Fruit fly (Drosophila melanogaster) ovary, adult (tissue): Measurements from ENCODE around the gene dnd.

Source experiments
- CG17801 ChIP-seq: fragments of 200-800 bp; optimal IDR thresholded peaks from 2 replicates; lab custom pipeline; 2019; ENCODE audit warnings: missing biosample characterization, mild to moderate bottlenecking, missing genetic modification characterization, moderate library complexity; ENCODE audit not compliant: partially characterized antibody

dnd gene

DNA sequence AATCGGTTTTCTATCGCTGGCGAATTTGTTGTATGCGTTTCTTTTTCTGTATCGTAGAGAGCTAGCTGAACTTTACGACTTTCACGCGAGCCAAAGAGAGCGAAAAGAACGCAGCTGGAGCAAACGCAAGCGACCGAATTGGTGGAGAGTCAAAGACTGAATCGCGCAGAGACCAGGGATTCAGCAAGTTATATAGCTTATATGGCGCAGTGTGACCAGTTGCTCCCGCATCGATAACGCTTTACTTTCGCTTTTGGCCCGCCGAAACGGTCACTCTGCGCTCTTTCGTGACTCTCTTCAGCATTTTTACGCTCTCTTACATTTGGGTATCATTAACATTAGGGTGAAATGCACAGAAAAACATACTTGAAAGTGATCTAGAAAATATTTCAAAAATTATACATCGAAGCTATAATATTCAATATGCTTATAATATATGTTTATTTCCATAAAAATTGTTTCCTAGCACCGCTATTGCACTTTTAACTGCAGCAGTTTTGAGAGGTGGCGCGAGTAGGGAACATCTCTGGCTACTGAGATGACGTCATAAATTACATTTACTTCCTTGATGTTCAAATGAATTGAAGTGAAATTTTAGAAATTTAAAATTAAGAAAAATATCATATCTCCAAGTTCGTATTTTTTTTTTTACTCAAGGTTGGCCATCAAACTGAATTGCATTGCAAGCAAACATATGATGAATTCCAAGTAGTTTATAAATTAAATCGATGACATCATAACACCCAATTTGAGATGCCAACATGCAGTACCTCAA, 30.9 kb downstream of the dnd start, which contains the start of gene glec:
glec (minus strand) TSS at position 169 of the 775 bp plus-strand sequence.
- peak; percentile 3 for TF ChIP-seq CG17801

DNA sequence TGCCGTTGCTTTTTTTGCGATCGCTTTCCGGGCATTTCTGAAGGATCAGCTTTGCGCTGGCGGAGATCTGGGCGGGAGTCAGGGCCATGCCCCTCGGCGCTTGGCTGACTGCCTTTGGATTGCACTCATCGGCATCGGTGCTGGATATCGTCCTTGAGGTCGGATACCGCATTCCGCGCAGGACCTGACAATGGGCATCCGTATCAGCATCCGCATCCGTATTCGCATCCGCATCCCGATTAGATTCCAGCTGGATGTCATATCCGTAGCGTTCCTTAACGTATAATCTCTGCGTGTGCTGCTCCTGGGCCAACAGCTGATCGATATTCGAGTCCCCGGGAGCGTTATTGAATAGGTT, 31.7 kb downstream of the dnd start:
- no peak for TF ChIP-seq CG17801

DNA sequence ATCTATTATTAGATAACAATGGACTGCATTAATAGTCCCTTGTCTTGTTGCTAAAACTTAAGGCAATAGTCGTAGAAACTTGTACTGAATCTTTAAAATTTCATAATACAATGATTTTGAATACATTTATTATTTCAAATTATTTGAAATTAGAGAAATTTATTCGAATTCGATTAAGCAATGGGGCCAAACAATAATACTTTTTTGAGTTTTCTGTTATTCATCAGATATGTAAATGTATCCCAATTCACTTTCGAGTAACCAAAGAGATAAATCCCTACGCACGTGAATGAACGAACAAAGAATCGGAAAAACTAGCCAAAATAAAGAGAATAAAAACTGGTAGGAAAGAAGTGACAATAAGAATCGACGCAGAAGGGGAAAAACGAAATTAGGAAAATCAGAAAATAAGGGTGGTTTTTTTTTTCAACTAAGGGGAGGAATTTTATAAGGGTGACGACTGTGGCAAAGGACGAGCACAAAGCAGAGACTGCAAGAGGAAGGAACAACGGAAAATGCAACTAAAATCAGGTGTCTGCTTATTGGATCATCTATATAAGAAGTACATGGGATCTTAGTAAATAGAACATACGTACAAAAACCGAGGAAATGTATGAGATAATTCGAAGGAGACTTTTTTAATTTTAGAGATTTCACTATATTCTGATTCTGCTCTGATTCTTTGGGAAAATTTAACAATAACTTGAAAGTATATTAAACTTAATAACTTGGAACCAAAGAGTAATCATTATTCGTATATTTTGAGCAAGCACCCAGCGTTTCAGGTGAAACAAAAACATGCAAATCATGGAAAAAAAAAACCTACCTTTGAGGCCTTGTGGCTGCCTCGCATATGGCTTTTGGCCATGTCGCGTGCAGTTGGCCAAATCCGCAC, 32.3 kb downstream of the dnd start:
- TF ChIP-seq CG17801 = no peak

DNA sequence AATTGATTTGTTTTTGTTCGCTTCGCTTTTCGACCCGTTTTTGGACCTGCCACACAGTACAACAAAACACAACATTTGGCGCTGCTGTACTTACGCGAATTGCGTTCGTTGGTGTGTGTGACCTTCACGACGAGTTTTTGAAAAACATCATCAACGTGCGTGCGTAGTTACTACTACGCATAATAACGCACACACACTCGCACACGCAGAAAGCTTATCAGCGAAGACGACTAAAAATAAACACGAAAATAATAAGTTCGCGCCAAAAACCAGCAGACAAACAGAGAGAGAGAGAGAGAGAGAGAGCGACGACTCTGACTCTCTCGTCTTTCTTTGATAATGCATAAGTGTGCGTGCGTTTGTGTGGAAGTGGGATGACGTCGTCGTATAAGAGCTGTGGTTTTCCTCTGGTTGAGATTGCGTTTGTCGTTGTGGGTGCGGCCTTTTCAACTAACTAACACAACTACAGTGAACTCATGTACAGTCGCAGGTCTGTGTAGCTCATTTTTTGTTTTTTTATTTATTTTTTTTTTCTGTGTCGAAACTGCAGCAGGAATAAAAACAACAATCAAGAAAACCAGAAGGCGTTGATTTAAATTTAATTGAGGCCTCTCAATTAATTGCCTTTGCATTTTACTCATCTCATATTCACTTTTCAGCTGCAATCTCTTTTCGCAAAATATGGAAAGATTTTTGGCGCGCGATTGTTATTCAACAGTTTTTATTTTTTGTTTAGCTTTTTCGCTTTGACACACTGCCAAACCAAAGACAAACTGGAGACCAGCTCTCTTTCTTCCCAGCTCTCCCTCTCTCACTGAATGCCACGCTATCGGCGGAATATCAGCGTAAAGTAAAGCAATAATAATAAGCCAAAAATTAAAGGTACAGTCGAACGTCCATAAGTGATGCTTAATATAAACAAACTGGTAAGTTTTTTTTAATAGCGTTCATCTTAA, 33.3 kb downstream of the dnd start:
- TF ChIP-seq CG17801 = peak; percentile 19

- peak; percentile 68 for TF ChIP-seq CG17801
These were observed 34.4 kb downstream of the dnd start for dm6 chr3R:21852579-21853233.

DNA sequence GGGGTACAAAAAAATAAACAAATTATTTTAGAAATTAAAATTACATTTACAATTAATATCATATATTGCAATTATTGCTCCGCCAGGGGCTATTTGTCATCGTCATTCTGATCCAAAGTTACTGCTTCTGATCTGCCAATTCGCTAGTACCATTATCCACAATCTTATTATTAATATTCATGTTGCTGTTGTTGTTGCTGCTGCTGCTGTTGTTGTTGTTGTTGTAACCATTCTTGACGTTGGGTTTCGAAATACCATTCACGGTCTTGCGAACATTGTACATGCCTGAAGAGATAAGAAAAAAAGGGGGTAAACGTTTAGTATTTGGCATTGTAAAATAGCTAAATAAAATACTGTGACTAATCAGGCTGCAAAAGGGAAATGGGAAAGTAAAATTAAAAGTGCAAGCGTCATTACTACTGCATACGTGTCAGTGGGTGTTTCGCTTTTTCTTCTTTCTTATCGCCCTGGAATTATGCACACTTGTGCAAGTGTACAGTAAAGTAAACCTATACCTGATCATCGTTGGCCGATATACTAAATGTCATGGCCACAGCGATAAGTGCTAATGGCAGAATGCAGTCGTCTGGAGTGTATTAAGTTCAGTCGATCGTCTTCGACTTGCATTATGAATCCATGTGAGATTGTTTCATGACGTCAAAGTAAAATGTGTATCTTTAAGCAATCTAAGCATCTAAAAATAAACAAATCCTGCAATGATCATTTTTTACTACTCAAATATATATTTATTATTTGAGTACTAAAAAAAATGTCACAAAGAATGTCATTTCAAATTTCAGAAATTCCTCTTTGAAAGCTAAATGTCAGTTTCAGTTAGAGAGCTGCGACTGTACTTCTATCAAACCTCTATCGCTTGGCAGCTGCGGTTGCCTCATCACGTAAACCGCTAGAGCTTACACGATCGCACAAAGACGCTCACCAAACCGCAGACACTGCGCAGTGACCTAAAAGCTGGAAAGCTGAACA, 35.3 kb downstream of the dnd start:
- TF ChIP-seq CG17801 = no peak

DNA sequence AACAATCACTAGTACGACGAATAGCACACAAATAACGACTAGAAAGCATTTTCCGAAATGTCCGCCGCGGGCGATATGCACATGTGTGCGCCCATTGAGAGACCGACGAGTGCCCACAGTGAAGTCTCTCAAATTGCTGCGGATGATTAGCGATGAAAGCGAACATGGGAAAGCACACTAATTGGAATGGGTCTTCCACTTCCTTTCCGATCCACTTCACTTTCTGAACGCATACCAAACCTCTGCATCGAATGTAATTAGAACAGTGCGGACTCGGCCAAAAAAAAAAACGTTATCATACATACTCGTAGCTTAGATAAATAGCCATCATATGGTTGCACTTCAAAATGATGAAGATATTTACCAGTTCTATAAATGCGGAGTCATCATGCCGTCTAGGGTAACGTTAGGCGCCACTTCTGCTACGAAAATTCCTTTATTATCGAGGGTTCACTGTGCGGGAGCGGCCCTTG, 37.1 kb downstream of the dnd start:
- TF ChIP-seq CG17801 = no peak

DNA sequence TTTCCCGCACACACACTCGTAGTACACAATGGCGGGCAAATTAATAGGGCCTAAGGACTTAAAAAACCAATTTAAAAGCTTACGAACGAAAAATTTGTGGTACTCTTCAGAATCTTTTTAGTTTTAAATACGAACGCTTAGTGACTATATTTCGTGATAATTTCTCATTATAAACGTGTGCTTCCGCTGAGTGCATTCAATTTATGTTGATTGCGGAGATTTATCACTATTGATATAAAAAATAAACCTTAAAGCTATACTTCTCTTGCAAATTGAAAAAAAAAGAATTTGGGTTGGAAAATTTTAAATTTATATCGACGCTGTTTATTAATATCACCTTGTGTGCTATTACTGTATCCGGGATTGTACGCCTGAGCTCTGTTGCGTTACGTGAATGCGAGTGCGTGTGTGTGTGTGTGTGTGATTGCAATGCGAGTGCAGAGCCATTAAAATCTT, 38.1 kb downstream of the dnd start:
- TF ChIP-seq CG17801 = peak; percentile 94

- TF ChIP-seq CG17801 = no peak
These were observed 38.9 kb downstream of the dnd start for dm6 chr3R:21848271-21848670.

dm6 chr3R:21847438-21847837, 39.7 kb downstream of the dnd start:
- TF ChIP-seq CG17801 = no peak

dm6 chr3R:21846559-21846958, 40.6 kb downstream of the dnd start, which contains the start of gene Gr93d:
TSS of gene Gr93d (minus strand) at chr3R:21846659.
- TF ChIP-seq CG17801 = no peak

DNA sequence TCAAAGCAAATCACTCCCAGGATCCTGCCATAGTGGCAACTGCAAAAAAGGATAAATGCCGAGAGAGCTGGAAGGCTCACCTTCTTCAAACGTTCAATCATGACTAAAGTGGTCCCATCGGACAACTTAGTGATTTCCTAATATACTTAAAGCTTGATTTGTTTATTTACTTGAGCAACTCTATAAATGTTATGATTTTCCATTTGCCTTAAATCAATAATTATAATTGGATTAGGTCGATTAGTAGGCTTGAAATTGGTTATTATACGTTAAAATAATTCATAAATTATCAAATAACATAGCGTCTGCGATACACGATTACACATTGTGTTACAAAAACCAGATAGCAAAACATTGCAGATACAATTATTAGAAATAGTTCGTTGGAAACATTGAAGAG, 42.0 kb downstream of the dnd start, which contains the start of gene Gr93c:
Gr93c (minus strand) TSS at position 101 of the 400 bp plus-strand sequence.
- no peak for TF ChIP-seq CG17801

- no peak for TF ChIP-seq CG17801
These were observed 43.5 kb downstream of the dnd start, which contains the start of gene Gr93b for dm6 chr3R:21843665-21844064. TSS of gene Gr93b (minus strand) at chr3R:21843765.
